Worm (Caenorhabditis elegans): Measurements from ENCODE around the gene srh-252.

DNA sequence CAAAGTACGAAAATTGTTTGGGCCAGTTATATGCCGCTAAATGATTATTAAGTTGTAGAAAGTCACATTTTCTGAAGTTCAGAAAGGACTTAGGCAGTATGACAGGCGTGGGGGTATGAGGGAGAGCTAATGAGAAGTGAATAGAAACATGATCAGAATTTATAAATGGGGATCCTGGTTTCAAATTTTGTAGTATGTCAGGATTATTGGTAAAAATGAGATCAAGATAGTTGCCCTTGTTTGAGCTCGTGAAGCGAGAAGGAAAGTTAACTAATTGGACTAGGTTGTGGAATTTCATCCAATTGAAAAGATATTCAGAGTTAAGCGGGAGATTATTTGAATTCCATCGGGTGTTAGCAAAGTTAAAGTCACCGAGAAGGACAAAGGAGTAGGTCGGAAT, 9.2 kb upstream of the srh-252 start:
- TF ChIP-seq sea-2 (GFP tag; IDR thresholded peaks at IDR 0.05): no peak
- TF ChIP-seq nhr-27 (tag; optimal IDR thresholded peaks at IDR 0.05): no peak
- no peak for TF ChIP-seq Y53F4B.3 (GFP tag; IDR thresholded peaks at IDR 0.05)
- TF ChIP-seq ztf-26 (tag; optimal IDR thresholded peaks at IDR 0.05): no peak
- TF ChIP-seq tbx-9 (tag; optimal IDR thresholded peaks at IDR 0.05; ENCODE audit: borderline replicate concordance): no peak
- TF ChIP-seq nhr-179 (tag; optimal IDR thresholded peaks at IDR 0.05): no peak
